Fruit fly (Drosophila melanogaster) whole organism, embryonic: ENCODE data around the gene Dcps.

Experiments
- Atf6 ChIP-seq: fragments of 200-800 bp; sonication (Bioruptor generic); IDR thresholded peaks from 2 replicates; pipeline ENCODE4 v1.3.6; 2022; ENCODE audit warnings: missing biosample characterization, missing genetic modification characterization
- B-H2 ChIP-seq: fragments of 200-800 bp; sonication (Bioruptor generic); optimal IDR thresholded peaks from 2 replicates; lab custom pipeline; 2018; ENCODE audit warnings: missing biosample characterization, mild to moderate bottlenecking, missing genetic modification characterization
- BEAF-32 ChIP-seq: fragments of 200-800 bp; sonication (Bioruptor generic); optimal IDR thresholded peaks from 3 replicates; lab custom pipeline; 2017; ENCODE audit warnings: missing biosample characterization, missing genetic modification characterization, mild to moderate bottlenecking, moderate library complexity, missing genetic modification reagents
- Bdp1 ChIP-seq: fragments of 200-800 bp; sonication (Bioruptor generic); optimal IDR thresholded peaks from 3 replicates; lab custom pipeline; 2016; ENCODE audit warnings: missing biosample characterization, missing genetic modification characterization
- Bgb ChIP-seq: fragments of 200-800 bp; sonication (Bioruptor generic); IDR thresholded peaks from 2 replicates; pipeline ENCODE4 v1.3.6; 2022; ENCODE audit warnings: missing biosample characterization, missing genetic modification characterization; ENCODE audit not compliant: partially characterized antibody
- CG10431 ChIP-seq: fragments of 200-800 bp; sonication (Bioruptor generic); optimal IDR thresholded peaks from 3 replicates; lab custom pipeline; 2018; ENCODE audit warnings: missing biosample characterization, mild to moderate bottlenecking, missing genetic modification characterization
- CG10654 ChIP-seq: fragments of 200-800 bp; sonication (Bioruptor generic); optimal IDR thresholded peaks from 2 replicates; lab custom pipeline; 2016; ENCODE audit warnings: missing biosample characterization, missing genetic modification characterization
- CG11247 ChIP-seq: fragments of 200-800 bp; sonication (Bioruptor generic); IDR thresholded peaks from 2 replicates; pipeline ENCODE4 v1.3.6; 2022; ENCODE audit warnings: missing biosample characterization, missing genetic modification characterization
- CG12659 ChIP-seq: fragments of 200-800 bp; sonication (Bioruptor generic); optimal IDR thresholded peaks from 3 replicates; lab custom pipeline; 2017; ENCODE audit warnings: mild to moderate bottlenecking, missing biosample characterization, missing genetic modification reagents, missing genetic modification characterization
- CG1529 ChIP-seq: fragments of 200-800 bp; sonication (Bioruptor generic); optimal IDR thresholded peaks from 3 replicates; lab custom pipeline; 2018; ENCODE audit warnings: missing biosample characterization, missing genetic modification characterization
- CG15514 ChIP-seq: fragments of 200-800 bp; sonication (Bioruptor generic); optimal IDR thresholded peaks from 3 replicates; lab custom pipeline; 2017; ENCODE audit warnings: missing biosample characterization, missing genetic modification characterization, mild to moderate bottlenecking, moderate library complexity, missing genetic modification reagents
- CG1603 ChIP-seq: fragments of 200-800 bp; sonication (Bioruptor generic); optimal IDR thresholded peaks from 2 replicates; lab custom pipeline; 2019; ENCODE audit warnings: missing biosample characterization, mild to moderate bottlenecking, missing genetic modification characterization, moderate library complexity
- CG16813 ChIP-seq: fragments of 200-800 bp; sonication (Bioruptor generic); IDR thresholded peaks from 3 replicates; pipeline ENCODE4 v1.3.6; 2022; ENCODE audit warnings: missing biosample characterization, missing genetic modification characterization; ENCODE audit not compliant: partially characterized antibody
- CG18262 ChIP-seq: fragments of 200-800 bp; optimal IDR thresholded peaks from 3 replicates; lab custom pipeline; 2019; ENCODE audit warnings: missing biosample characterization, mild to moderate bottlenecking, missing genetic modification characterization, moderate library complexity
- CG2129 ChIP-seq: fragments of 200-800 bp; sonication (Bioruptor generic); IDR thresholded peaks from 2 replicates; pipeline ENCODE4 v1.3.6; 2022; ENCODE audit warnings: missing biosample characterization, missing genetic modification characterization; ENCODE audit not compliant: partially characterized antibody
- CG2712 ChIP-seq: fragments of 200-800 bp; optimal IDR thresholded peaks from 3 replicates; lab custom pipeline; 2019; ENCODE audit warnings: missing biosample characterization, mild to moderate bottlenecking, missing genetic modification characterization, moderate library complexity
- CG30020 ChIP-seq: fragments of 200-800 bp; optimal IDR thresholded peaks from 2 replicates; lab custom pipeline; 2019; ENCODE audit warnings: missing biosample characterization, mild to moderate bottlenecking, missing genetic modification characterization, moderate library complexity
- CG31388 ChIP-seq: fragments of 200-800 bp; sonication (Bioruptor generic); optimal IDR thresholded peaks from 2 replicates; lab custom pipeline; 2016; ENCODE audit warnings: missing biosample characterization, missing genetic modification characterization
- CG4730 ChIP-seq: fragments of 200-800 bp; sonication (Bioruptor generic); IDR thresholded peaks from 2 replicates; pipeline ENCODE4 v1.3.6; 2022; ENCODE audit warnings: missing biosample characterization, missing genetic modification characterization
- CG7963 ChIP-seq: fragments of 200-800 bp; sonication (Bioruptor generic); IDR thresholded peaks from 3 replicates; pipeline ENCODE4 v1.3.6; 2022; ENCODE audit warnings: missing biosample characterization, missing genetic modification characterization; ENCODE audit not compliant: partially characterized antibody
- CG9215 ChIP-seq: fragments of 200-800 bp; sonication (Bioruptor generic); IDR thresholded peaks from 2 replicates; pipeline ENCODE4 v1.3.6; 2022; ENCODE audit warnings: missing biosample characterization, missing genetic modification characterization
- CG9727 ChIP-seq: fragments of 200-800 bp; sonication (Bioruptor generic); optimal IDR thresholded peaks from 3 replicates; lab custom pipeline; 2017; ENCODE audit warnings: missing biosample characterization, mild to moderate bottlenecking, missing genetic modification characterization
- CG9797 ChIP-seq: fragments of 200-800 bp; sonication (Bioruptor generic); optimal IDR thresholded peaks from 3 replicates; lab custom pipeline; 2018; ENCODE audit warnings: missing biosample characterization, mild to moderate bottlenecking, missing genetic modification characterization
- CTCF ChIP-seq: fragments of 200-800 bp; sonication (Bioruptor generic); optimal IDR thresholded peaks from 2 replicates; lab custom pipeline; 2017; ENCODE audit warnings: missing biosample characterization, mild to moderate bottlenecking, missing genetic modification characterization, moderate library complexity
- D ChIP-seq, 2 experiments: fragments of 200-800 bp in 1 of 2; fragments of >200 bp in 1 of 2; sonication (Bioruptor generic) in 1 of 2; optimal IDR thresholded peaks; 2 replicates in 1 of 2; 3 replicates in 1 of 2; lab custom pipeline; 2017; ENCODE audit warnings: mild to moderate bottlenecking in 1 of 2, missing biosample characterization in 1 of 2, missing genetic modification characterization in 1 of 2, missing genetic modification reagents in 1 of 2
- Dad ChIP-seq: fragments of 200-800 bp; sonication (Bioruptor generic); optimal IDR thresholded peaks from 3 replicates; lab custom pipeline; 2016; ENCODE audit warnings: missing biosample characterization, missing genetic modification characterization
- Dll ChIP-seq: fragments of 200-800 bp; sonication (Bioruptor generic); IDR thresholded peaks from 4 replicates; pipeline ENCODE4 v1.3.6; 2022; ENCODE audit warnings: missing biosample characterization, missing genetic modification characterization; ENCODE audit not compliant: partially characterized antibody
- Fer1 ChIP-seq: fragments of 200-800 bp; sonication (Bioruptor generic); optimal IDR thresholded peaks from 2 replicates; lab custom pipeline; 2017; ENCODE audit warnings: missing biosample characterization, mild to moderate bottlenecking, missing genetic modification characterization
- GATAe ChIP-seq: fragments of 200-800 bp; sonication (Bioruptor generic); conservative IDR thresholded peaks from 2 replicates; pipeline ENCODE4 v1.3.6; 2022; ENCODE audit warnings: missing biosample characterization, missing genetic modification characterization
- HmgD ChIP-seq: fragments of 200-800 bp; sonication (Bioruptor generic); optimal IDR thresholded peaks from 3 replicates; lab custom pipeline; 2016; ENCODE audit warnings: missing biosample characterization, missing genetic modification characterization
- Hr39 ChIP-seq: fragments of >200 bp; optimal IDR thresholded peaks from 2 replicates; lab custom pipeline; 2017
- Lhr ChIP-seq: fragments of 200-800 bp; sonication (Bioruptor generic); optimal IDR thresholded peaks from 3 replicates; lab custom pipeline; 2017; ENCODE audit warnings: mild to moderate bottlenecking, missing biosample characterization, missing genetic modification reagents, missing genetic modification characterization
- MESR4 ChIP-seq: fragments of 200-800 bp; sonication (Bioruptor generic); optimal IDR thresholded peaks from 2 replicates; lab custom pipeline; 2018; ENCODE audit warnings: missing biosample characterization, mild to moderate bottlenecking, missing genetic modification characterization, moderate library complexity
- abd-A ChIP-seq: fragments of 200-800 bp; sonication (Bioruptor generic); optimal IDR thresholded peaks from 3 replicates; lab custom pipeline; 2019; ENCODE audit warnings: missing biosample characterization, mild to moderate bottlenecking, missing genetic modification characterization, moderate library complexity
- ac ChIP-seq: fragments of 200-800 bp; sonication (Bioruptor generic); optimal IDR thresholded peaks from 3 replicates; lab custom pipeline; 2017; ENCODE audit warnings: missing biosample characterization, mild to moderate bottlenecking, missing genetic modification characterization
- chn ChIP-seq: fragments of 200-800 bp; sonication (Bioruptor generic); optimal IDR thresholded peaks from 2 replicates; lab custom pipeline; 2016; ENCODE audit warnings: missing biosample characterization, missing genetic modification characterization
- disco-r ChIP-seq: fragments of 200-800 bp; sonication (Bioruptor generic); optimal IDR thresholded peaks from 2 replicates; lab custom pipeline; 2016; ENCODE audit warnings: missing biosample characterization, missing genetic modification characterization
- gfzf ChIP-seq: fragments of 200-800 bp; sonication (Bioruptor generic); optimal IDR thresholded peaks from 2 replicates; lab custom pipeline; 2016; ENCODE audit warnings: missing biosample characterization, mild to moderate bottlenecking, missing genetic modification characterization, moderate library complexity
- gsb-n ChIP-seq: fragments of 200-800 bp; sonication (Bioruptor generic); optimal IDR thresholded peaks from 3 replicates; lab custom pipeline; 2018; ENCODE audit warnings: missing biosample characterization, mild to moderate bottlenecking, missing genetic modification characterization
- gt ChIP-seq: fragments of 200-800 bp; sonication (Bioruptor generic); IDR thresholded peaks from 2 replicates; pipeline ENCODE4 v1.3.6; 2022; ENCODE audit warnings: missing biosample characterization, missing genetic modification characterization
- inv ChIP-seq: fragments of 200-800 bp; sonication (Bioruptor generic); IDR thresholded peaks from 2 replicates; pipeline ENCODE4 v1.3.6; 2022; ENCODE audit warnings: missing biosample characterization, missing genetic modification characterization; ENCODE audit not compliant: partially characterized antibody
- knrl ChIP-seq: fragments of 200-800 bp; sonication (Bioruptor generic); IDR thresholded peaks from 3 replicates; pipeline ENCODE4 v1.3.6; 2022; ENCODE audit warnings: missing biosample characterization, missing genetic modification characterization; ENCODE audit not compliant: partially characterized antibody
- lab ChIP-seq: fragments of 200-800 bp; sonication (Bioruptor generic); optimal IDR thresholded peaks from 3 replicates; lab custom pipeline; 2017; ENCODE audit warnings: missing biosample characterization, missing genetic modification characterization, mild to moderate bottlenecking, moderate library complexity, missing genetic modification reagents
- mirr ChIP-seq: fragments of 200-800 bp; sonication (Bioruptor generic); optimal IDR thresholded peaks from 3 replicates; lab custom pipeline; 2018; ENCODE audit warnings: missing biosample characterization, mild to moderate bottlenecking, missing genetic modification characterization
- phol ChIP-seq: fragments of 200-800 bp; sonication (Bioruptor generic); optimal IDR thresholded peaks from 3 replicates; lab custom pipeline; 2018; ENCODE audit warnings: missing biosample characterization, mild to moderate bottlenecking, missing genetic modification characterization, moderate library complexity
- pita ChIP-seq: fragments of 200-800 bp; sonication (Bioruptor generic); optimal IDR thresholded peaks from 2 replicates; lab custom pipeline; 2017; ENCODE audit warnings: missing biosample characterization, mild to moderate bottlenecking, missing genetic modification characterization
- pum ChIP-seq: fragments of 200-800 bp; sonication (Bioruptor generic); optimal IDR thresholded peaks from 2 replicates; lab custom pipeline; 2016; ENCODE audit warnings: missing biosample characterization, missing genetic modification characterization
- so ChIP-seq: fragments of 200-800 bp; sonication (Bioruptor generic); IDR thresholded peaks from 3 replicates; pipeline ENCODE4 v1.3.6; 2022; ENCODE audit warnings: missing biosample characterization, missing genetic modification characterization
- trem ChIP-seq: fragments of 200-800 bp; optimal IDR thresholded peaks from 3 replicates; lab custom pipeline; 2019; ENCODE audit warnings: missing biosample characterization, mild to moderate bottlenecking, missing genetic modification characterization, moderate library complexity
- wdn ChIP-seq: fragments of 200-800 bp; sonication (Bioruptor generic); IDR thresholded peaks from 2 replicates; pipeline ENCODE4 v1.3.6; 2022; ENCODE audit warnings: missing biosample characterization, missing genetic modification characterization
- zen ChIP-seq: fragments of 200-800 bp; sonication (Bioruptor generic); optimal IDR thresholded peaks from 3 replicates; lab custom pipeline; 2018; ENCODE audit warnings: missing biosample characterization, mild to moderate bottlenecking, missing genetic modification characterization, moderate library complexity

Gene Dcps

dm6 chr3R:5754594-5754993, at the start of gene Dcps (continued):
- TF ChIP-seq Dad (GFP tag; lab: Kevin White, UChicago): no peak
- TF ChIP-seq lab (GFP tag; lab: Kevin White, UChicago): no peak
- TF ChIP-seq so (GFP tag; lab: Robert Waterston, UW): no peak
- peak; percentile 16 for TF ChIP-seq phol (tag; lab: Kevin White, UChicago)
- no peak for TF ChIP-seq CG1529
- peak; percentile 4 for TF ChIP-seq CG12659
- no peak for TF ChIP-seq GATAe
- no peak for TF ChIP-seq CG15514 (GFP tag; lab: Kevin White, UChicago)
- TF ChIP-seq B-H2 (GFP tag; lab: Kevin White, UChicago): no peak
- TF ChIP-seq CG9727 (GFP tag; lab: Kevin White, UChicago): no peak
- no peak for TF ChIP-seq zen (tag; lab: Kevin White, UChicago)
- peak; percentile 27 for TF ChIP-seq trem (tag; lab: Kevin White, UChicago)
- TF ChIP-seq BEAF-32: peak; percentile 33
- TF ChIP-seq Bgb: 0 out of 2 replicates have a peak, but pooled peaks have one; percentile 21
- TF ChIP-seq gsb-n: peak; percentile 61
- TF ChIP-seq knrl (GFP tag; lab: Robert Waterston, UW): no peak
- no peak for TF ChIP-seq disco-r (GFP tag; lab: Kevin White, UChicago)
- TF ChIP-seq CG9797: peak; percentile 64
- TF ChIP-seq Hr39 (lab: Kevin White, UChicago): no peak
- TF ChIP-seq CTCF: no peak
- TF ChIP-seq CG16813: no peak
- TF ChIP-seq chn (GFP tag; lab: Kevin White, UChicago): no peak
- no peak for TF ChIP-seq HmgD (GFP tag; lab: Kevin White, UChicago)
- peak; percentile 34 for TF ChIP-seq CG1603 (tag; lab: Kevin White, UChicago)
- no peak for TF ChIP-seq inv (GFP tag; lab: Robert Waterston, UW)
- TF ChIP-seq MESR4 (GFP tag; lab: Kevin White, UChicago): peak; percentile 26
- no peak for TF ChIP-seq Atf6 (GFP tag; lab: Robert Waterston, UW)
- TF ChIP-seq CG10431 (GFP tag; lab: Kevin White, UChicago): no peak
- TF ChIP-seq gt (GFP tag; lab: Robert Waterston, UW): no peak
- TF ChIP-seq CG11247 (GFP tag; lab: Robert Waterston, UW): no peak
- TF ChIP-seq CG10654: no peak
- no peak for TF ChIP-seq CG30020 (tag; lab: Kevin White, UChicago)
- no peak for TF ChIP-seq CG2129 (GFP tag; lab: Robert Waterston, UW)
- no peak for TF ChIP-seq pum
- TF ChIP-seq CG4730 (GFP tag; lab: Robert Waterston, UW): no peak
- no peak for TF ChIP-seq CG31388 (GFP tag; lab: Kevin White, UChicago)
- no peak for TF ChIP-seq Dll (GFP tag; lab: Robert Waterston, UW)
- TF ChIP-seq CG2712: peak; percentile 6
- TF ChIP-seq ac (GFP tag; lab: Kevin White, UChicago): no peak
- peak; percentile 25 for TF ChIP-seq Lhr (GFP tag; lab: Kevin White, UChicago)
- no peak for TF ChIP-seq CG7963
- TF ChIP-seq pita (GFP tag; lab: Kevin White, UChicago): peak; percentile 58
- TF ChIP-seq CG9215 (GFP tag; lab: Robert Waterston, UW): no peak
- no peak for TF ChIP-seq D (optimal IDR thresholded peaks at IDR 0.05; lab: Kevin White, UChicago)
- no peak for TF ChIP-seq D (GFP tag; optimal IDR thresholded peaks at IDR 0.05; lab: Kevin White, UChicago)
- peak; percentile 86 for TF ChIP-seq gfzf
- TF ChIP-seq CG18262: no peak
- no peak for TF ChIP-seq Bdp1 (GFP tag; lab: Kevin White, UChicago)
- no peak for TF ChIP-seq mirr
- TF ChIP-seq Fer1 (GFP tag; lab: Kevin White, UChicago): no peak
- TF ChIP-seq abd-A (tag; lab: Kevin White, UChicago): no peak
- no peak for TF ChIP-seq wdn
